Worm (Caenorhabditis elegans) whole organism, L4/young adult: Measurements from ENCODE around the gene irld-63.

Experiments used
- W03F9.2 ChIP-seq: fragments of 150-350 bp; optimal IDR thresholded peaks from 2 replicates; lab custom pipeline; 2014; ENCODE audit warnings: missing biosample characterization, missing genetic modification characterization
- dao-5 ChIP-seq: sonication (generic microtip); optimal IDR thresholded peaks from 2 replicates; lab custom pipeline; 2016; ENCODE audit warnings: missing genotype, missing genetic modification characterization, moderate library complexity, missing compliant biosample characterization
- him-1 ChIP-seq: sonication (generic microtip); optimal IDR thresholded peaks from 2 replicates; lab custom pipeline; 2016; ENCODE audit warnings: missing genotype, missing genetic modification reagents, missing genetic modification characterization, missing compliant biosample characterization

irld-63 gene

DNA sequence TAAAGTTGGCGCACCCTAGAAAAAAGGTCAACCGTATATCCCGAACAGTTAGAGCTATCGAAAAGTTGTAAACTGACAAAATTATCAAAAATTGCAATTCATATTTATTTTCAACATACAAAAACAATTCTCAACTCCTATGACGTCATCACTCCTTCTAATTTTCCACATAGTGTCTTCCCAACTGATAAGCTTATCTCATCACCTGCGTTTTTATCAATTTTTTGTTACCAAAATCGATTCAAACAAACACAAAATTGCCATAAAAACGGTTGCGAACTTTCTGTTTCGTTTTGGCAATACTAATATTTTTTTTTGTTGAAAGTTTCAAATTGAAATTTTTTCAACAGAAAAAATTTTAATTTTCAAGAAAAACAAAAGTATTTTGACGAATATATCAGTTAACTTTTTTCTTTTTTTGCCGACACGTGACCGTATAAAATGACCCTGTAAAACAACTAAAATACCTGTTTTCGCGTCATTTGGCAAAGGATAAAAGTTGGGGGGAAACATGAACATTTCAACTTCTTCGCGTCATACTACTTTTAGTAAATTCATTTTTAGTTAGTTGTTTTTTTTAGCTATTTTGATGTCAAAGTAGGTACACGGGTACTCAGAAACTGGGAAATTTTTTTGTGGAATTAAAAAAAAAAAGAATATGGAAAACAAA lies 45.2 kb downstream of the irld-63 start:
- TF ChIP-seq dao-5 (tag; lab: Kevin White, UChicago) (no peak), him-1 (tag; lab: Kevin White, UChicago) (no peak), W03F9.2 (no peak)

DNA sequence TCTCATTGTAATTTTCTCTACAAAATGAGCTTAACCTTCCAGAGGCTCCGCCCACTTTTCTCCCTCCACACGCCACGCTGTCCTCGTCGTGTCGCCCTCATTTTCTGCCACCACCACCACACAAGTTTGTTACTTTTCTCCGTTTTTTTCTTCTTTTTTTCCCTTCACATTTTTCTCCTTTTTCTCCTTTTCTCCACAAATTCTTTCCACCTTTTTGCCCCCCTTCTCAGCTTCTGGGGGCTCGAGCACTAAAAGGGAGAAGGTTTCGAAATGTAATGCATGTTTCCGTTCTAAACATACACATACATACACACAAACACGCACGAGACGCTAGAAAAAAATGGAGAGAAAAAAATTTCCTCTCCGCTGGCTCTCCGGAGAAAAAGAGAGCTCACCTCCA lies 46.1 kb downstream of the irld-63 start, which contains the start of gene nhr-88:
Gene nhr-88, plus strand, starts transcription at position 43 of the 400 bp plus-strand sequence.
- TF ChIP-seq dao-5 (tag; lab: Kevin White, UChicago) (no peak), W03F9.2 (no peak), him-1 (tag; lab: Kevin White, UChicago) (no peak)

DNA sequence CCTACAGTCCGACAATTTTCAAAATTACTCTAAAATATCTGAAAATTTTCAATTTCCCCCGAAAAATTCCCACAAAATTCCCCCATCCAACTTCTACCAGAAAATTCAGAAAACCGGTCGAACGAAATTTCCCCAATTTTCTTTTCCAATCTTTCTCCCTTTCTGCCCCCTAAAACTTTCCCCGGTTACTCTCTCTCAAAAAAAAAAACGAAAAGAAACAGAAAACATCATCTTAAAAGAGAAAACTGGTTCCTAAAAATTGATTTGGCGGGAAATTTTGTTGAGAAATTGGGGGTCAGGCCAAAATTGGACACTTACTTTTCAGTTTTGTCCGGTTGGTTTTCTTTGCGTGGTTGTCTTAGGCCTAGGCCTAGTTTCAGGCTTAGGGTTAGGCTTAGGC lies 47.1 kb downstream of the irld-63 start:
- TF ChIP-seq dao-5 (tag; lab: Kevin White, UChicago) (no peak), W03F9.2 (no peak), him-1 (tag; lab: Kevin White, UChicago) (no peak)

DNA sequence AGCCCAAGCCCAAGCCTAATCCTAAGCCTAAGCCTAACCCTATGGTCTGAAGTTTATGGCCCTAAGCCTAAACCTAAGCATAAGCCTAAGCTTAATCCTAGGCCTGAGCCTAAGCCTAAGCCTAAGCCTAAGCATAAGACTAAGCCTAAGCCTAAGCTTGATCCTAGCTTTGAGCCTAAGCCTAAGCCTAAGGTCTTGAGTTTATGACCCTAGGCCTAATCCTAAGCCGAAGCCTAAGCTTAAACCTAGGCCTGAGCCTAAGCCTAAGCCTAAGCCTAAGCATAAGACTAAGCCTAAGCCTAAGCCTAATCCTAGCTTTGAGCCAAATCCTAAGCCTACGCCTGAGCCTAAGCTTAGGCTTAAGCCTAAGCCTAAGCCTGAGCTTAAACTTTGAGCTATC lies 48.5 kb downstream of the irld-63 start:
- TF ChIP-seq W03F9.2 (no peak), him-1 (tag; lab: Kevin White, UChicago) (no peak), dao-5 (tag; lab: Kevin White, UChicago) (no peak)
